Fruit fly (Drosophila melanogaster) whole organism, embryonic: ENCODE results near the gene CG10343.
A peak's percentile ranks its signal among the peaks of the same experiment; 100 is the strongest.

Experiments used
- B-H2 ChIP-seq: fragments of 200-800 bp; sonication (Bioruptor generic); optimal IDR thresholded peaks from 2 replicates; lab custom pipeline; 2018; ENCODE audit warnings: missing biosample characterization, mild to moderate bottlenecking, missing genetic modification characterization
- Bgb ChIP-seq: fragments of 200-800 bp; sonication (Bioruptor generic); IDR thresholded peaks from 2 replicates; pipeline ENCODE4 v1.3.6; 2022; ENCODE audit warnings: missing biosample characterization, missing genetic modification characterization; ENCODE audit not compliant: partially characterized antibody
- CG10267 ChIP-seq: fragments of 200-800 bp; sonication (Bioruptor generic); optimal IDR thresholded peaks from 2 replicates; lab custom pipeline; 2018; ENCODE audit warnings: missing biosample characterization, mild to moderate bottlenecking, missing genetic modification characterization, moderate library complexity
- CG10979 ChIP-seq: fragments of 200-800 bp; sonication (Bioruptor generic); optimal IDR thresholded peaks from 2 replicates; lab custom pipeline; 2018; ENCODE audit warnings: missing biosample characterization, mild to moderate bottlenecking, missing genetic modification characterization, moderate library complexity
- CG11398 ChIP-seq: fragments of 200-800 bp; sonication (Bioruptor generic); optimal IDR thresholded peaks from 2 replicates; lab custom pipeline; 2016; ENCODE audit warnings: missing biosample characterization, missing genetic modification characterization
- CG13624 ChIP-seq: fragments of 200-800 bp; sonication (Bioruptor generic); optimal IDR thresholded peaks from 2 replicates; lab custom pipeline; 2016; ENCODE audit warnings: missing biosample characterization, missing genetic modification characterization
- CG15696 ChIP-seq: fragments of 200-800 bp; sonication (Bioruptor generic); optimal IDR thresholded peaks from 2 replicates; lab custom pipeline; 2019; ENCODE audit warnings: missing biosample characterization, mild to moderate bottlenecking, missing genetic modification characterization, moderate library complexity
- CG1792 ChIP-seq: fragments of 200-800 bp; sonication (Bioruptor generic); optimal IDR thresholded peaks from 2 replicates; lab custom pipeline; 2016; ENCODE audit warnings: missing biosample characterization, missing genetic modification characterization
- CG2199 ChIP-seq: fragments of 200-800 bp; sonication (Bioruptor generic); IDR thresholded peaks from 3 replicates; pipeline ENCODE4 v1.3.6; 2022; ENCODE audit warnings: missing biosample characterization, missing genetic modification characterization
- CG31441 ChIP-seq: fragments of 200-800 bp; sonication (Bioruptor generic); IDR thresholded peaks from 2 replicates; pipeline ENCODE4 v1.3.6; 2022; ENCODE audit warnings: missing biosample characterization, missing genetic modification characterization
- CG34376 ChIP-seq: fragments of 200-800 bp; sonication (Bioruptor generic); optimal IDR thresholded peaks from 2 replicates; lab custom pipeline; 2018; ENCODE audit warnings: missing biosample characterization, mild to moderate bottlenecking, missing genetic modification characterization
- CG43689 ChIP-seq: fragments of 200-800 bp; sonication (Bioruptor generic); IDR thresholded peaks from 2 replicates; pipeline ENCODE4 v1.3.6; 2022; ENCODE audit warnings: missing biosample characterization, missing genetic modification characterization
- CG6175 ChIP-seq: fragments of 200-800 bp; sonication (Bioruptor generic); IDR thresholded peaks from 3 replicates; pipeline ENCODE4 v1.3.6; 2022; ENCODE audit warnings: missing biosample characterization, missing genetic modification characterization
- CG6791 ChIP-seq: fragments of 200-800 bp; sonication (Bioruptor generic); IDR thresholded peaks from 3 replicates; pipeline ENCODE4 v1.3.6; 2022; ENCODE audit warnings: missing biosample characterization, missing genetic modification characterization; ENCODE audit not compliant: partially characterized antibody
- CG7556 ChIP-seq: fragments of 200-800 bp; sonication (Bioruptor generic); optimal IDR thresholded peaks from 2 replicates; lab custom pipeline; 2017; ENCODE audit warnings: missing biosample characterization, mild to moderate bottlenecking, missing genetic modification characterization
- CG7928 ChIP-seq: fragments of 200-800 bp; sonication (Bioruptor generic); optimal IDR thresholded peaks from 2 replicates; lab custom pipeline; 2017; ENCODE audit warnings: missing biosample characterization, mild to moderate bottlenecking, missing genetic modification characterization
- CG8359 ChIP-seq: fragments of 200-800 bp; sonication (Bioruptor generic); optimal IDR thresholded peaks from 2 replicates; lab custom pipeline; 2017; ENCODE audit warnings: missing biosample characterization, mild to moderate bottlenecking, missing genetic modification characterization, borderline replicate concordance
- CrebB ChIP-seq: fragments of 200-800 bp; sonication (Bioruptor generic); optimal IDR thresholded peaks from 3 replicates; lab custom pipeline; 2018; ENCODE audit warnings: missing biosample characterization, mild to moderate bottlenecking, missing genetic modification characterization
- D19B ChIP-seq: fragments of 200-800 bp; sonication (Bioruptor generic); optimal IDR thresholded peaks from 2 replicates; lab custom pipeline; 2017; ENCODE audit warnings: missing biosample characterization, mild to moderate bottlenecking, missing genetic modification characterization
- Deaf1 ChIP-seq: fragments of 200-800 bp; optimal IDR thresholded peaks from 3 replicates; lab custom pipeline; 2019; ENCODE audit warnings: missing biosample characterization, mild to moderate bottlenecking, missing genetic modification characterization, moderate library complexity
- Med ChIP-seq: fragments of 200-800 bp; sonication (Bioruptor generic); peaks from one replicate; lab custom pipeline; 2016; ENCODE audit warnings: missing biosample characterization, missing genetic modification characterization, mild to moderate bottlenecking, inconsistent platforms, moderate library complexity
- Neu2 ChIP-seq: fragments of 200-800 bp; sonication (Bioruptor generic); optimal IDR thresholded peaks from 3 replicates; lab custom pipeline; 2016; ENCODE audit warnings: missing biosample characterization, missing genetic modification characterization, borderline replicate concordance
- Pdp1 ChIP-seq, 2 experiments: fragments of 200-800 bp; sonication (Bioruptor generic); optimal IDR thresholded peaks; 3 replicates each; lab custom pipeline; 2016; ENCODE audit warnings: missing biosample characterization in 2 of 2, missing genetic modification characterization in 2 of 2, mild to moderate bottlenecking in 1 of 2, moderate library complexity in 1 of 2
- Side ChIP-seq: fragments of 200-800 bp; sonication (Bioruptor generic); optimal IDR thresholded peaks from 2 replicates; lab custom pipeline; 2016; ENCODE audit warnings: missing biosample characterization, missing genetic modification characterization
- Trl ChIP-seq, 3 experiments: fragments of >200 bp in 2 of 3; fragments of 200-800 bp in 1 of 3; sonication (Bioruptor generic) in 1 of 3; optimal IDR thresholded peaks; 2 replicates in 1 of 3; 3 replicates in 2 of 3; lab custom pipeline; 2016 to 2017; ENCODE audit warnings: missing biosample characterization in 1 of 3, missing genetic modification characterization in 1 of 3
- btn ChIP-seq: fragments of 200-800 bp; sonication (Bioruptor generic); optimal IDR thresholded peaks from 2 replicates; lab custom pipeline; 2016; ENCODE audit warnings: missing biosample characterization, missing genetic modification characterization
- cg ChIP-seq: fragments of 200-800 bp; sonication (Bioruptor generic); optimal IDR thresholded peaks from 3 replicates; lab custom pipeline; 2019; ENCODE audit warnings: missing biosample characterization, mild to moderate bottlenecking, missing genetic modification characterization, moderate library complexity
- chm ChIP-seq: fragments of 200-800 bp; sonication (Bioruptor generic); IDR thresholded peaks from 2 replicates; pipeline ENCODE4 v1.3.6; 2022; ENCODE audit warnings: missing biosample characterization, missing genetic modification characterization
- chn ChIP-seq: fragments of 200-800 bp; sonication (Bioruptor generic); optimal IDR thresholded peaks from 2 replicates; lab custom pipeline; 2016; ENCODE audit warnings: missing biosample characterization, missing genetic modification characterization
- dan ChIP-seq: fragments of 200-800 bp; sonication (Bioruptor generic); IDR thresholded peaks from 2 replicates; pipeline ENCODE4 v1.3.6; 2022; ENCODE audit warnings: missing biosample characterization, missing genetic modification characterization
- esg ChIP-seq: fragments of 200-800 bp; sonication (Bioruptor generic); conservative IDR thresholded peaks from 2 replicates; pipeline ENCODE4 v1.3.6; 2022; ENCODE audit warnings: missing biosample characterization, missing genetic modification characterization
- fd102C ChIP-seq: fragments of 200-800 bp; sonication (Bioruptor generic); optimal IDR thresholded peaks from 2 replicates; lab custom pipeline; 2018; ENCODE audit warnings: missing biosample characterization, mild to moderate bottlenecking, missing genetic modification characterization, moderate library complexity
- fd3F ChIP-seq: fragments of 200-800 bp; sonication (Bioruptor generic); optimal IDR thresholded peaks from 2 replicates; lab custom pipeline; 2018; ENCODE audit warnings: missing biosample characterization, mild to moderate bottlenecking, missing genetic modification characterization, moderate library complexity
- gcm ChIP-seq: fragments of 200-800 bp; sonication (Bioruptor generic); optimal IDR thresholded peaks from 2 replicates; lab custom pipeline; 2019; ENCODE audit warnings: missing biosample characterization, mild to moderate bottlenecking, missing genetic modification characterization, moderate library complexity
- gcm2 ChIP-seq: fragments of 200-800 bp; sonication (Bioruptor generic); optimal IDR thresholded peaks from 2 replicates; lab custom pipeline; 2016; ENCODE audit warnings: missing biosample characterization, missing genetic modification characterization
- gt ChIP-seq: fragments of 200-800 bp; sonication (Bioruptor generic); IDR thresholded peaks from 2 replicates; pipeline ENCODE4 v1.3.6; 2022; ENCODE audit warnings: missing biosample characterization, missing genetic modification characterization
- ham ChIP-seq: fragments of 200-800 bp; sonication (Bioruptor generic); IDR thresholded peaks from 2 replicates; pipeline ENCODE4 v1.3.6; 2022; ENCODE audit warnings: missing biosample characterization, missing genetic modification characterization
- kni ChIP-seq: fragments of 200-800 bp; sonication (Bioruptor generic); optimal IDR thresholded peaks from 3 replicates; lab custom pipeline; 2017; ENCODE audit warnings: mild to moderate bottlenecking, missing biosample characterization, missing genetic modification reagents, missing genetic modification characterization
- lola ChIP-seq, 3 experiments: fragments of >200 bp in 2 of 3; fragments of 200-800 bp in 1 of 3; sonication (Bioruptor generic) in 1 of 3; optimal IDR thresholded peaks; 2 replicates each; lab custom pipeline; 2017 to 2019; ENCODE audit warnings: missing biosample characterization in 3 of 3, missing genetic modification characterization in 3 of 3, mild to moderate bottlenecking in 1 of 3, moderate library complexity in 1 of 3
- maf-S ChIP-seq: fragments of 200-800 bp; sonication (Bioruptor generic); optimal IDR thresholded peaks from 2 replicates; lab custom pipeline; 2016; ENCODE audit warnings: missing biosample characterization, missing genetic modification characterization
- prd ChIP-seq, 3 experiments: fragments of >200 bp in 2 of 3; fragments of 200-800 bp in 1 of 3; sonication (Bioruptor generic) in 1 of 3; optimal IDR thresholded peaks in 2 of 3; IDR thresholded peaks in 1 of 3; 2 replicates in 2 of 3; 3 replicates in 1 of 3; pipeline versions ENCODE4 v1.3.6 to Lab custom; 2017 to 2022; ENCODE audit warnings: missing biosample characterization in 1 of 3, missing genetic modification characterization in 1 of 3
- schlank ChIP-seq: fragments of 200-800 bp; sonication (Bioruptor generic); optimal IDR thresholded peaks from 2 replicates; lab custom pipeline; 2018; ENCODE audit warnings: missing biosample characterization, mild to moderate bottlenecking, missing genetic modification characterization
- scrt ChIP-seq: fragments of 200-800 bp; sonication (Bioruptor generic); optimal IDR thresholded peaks from 2 replicates; lab custom pipeline; 2018; ENCODE audit warnings: missing biosample characterization, mild to moderate bottlenecking, missing genetic modification characterization, moderate library complexity
- sens-2 ChIP-seq: fragments of 200-800 bp; sonication (Bioruptor generic); IDR thresholded peaks from 2 replicates; pipeline ENCODE4 v1.3.6; 2022; ENCODE audit warnings: missing biosample characterization, missing genetic modification characterization
- stc ChIP-seq: fragments of 200-800 bp; sonication (Bioruptor generic); IDR thresholded peaks from 2 replicates; pipeline ENCODE4 v1.3.6; 2022; ENCODE audit warnings: missing biosample characterization, missing genetic modification characterization
- sug ChIP-seq: fragments of 200-800 bp; optimal IDR thresholded peaks from 2 replicates; lab custom pipeline; 2019; ENCODE audit warnings: missing biosample characterization, mild to moderate bottlenecking, missing genetic modification characterization, moderate library complexity
- z ChIP-seq: fragments of 200-800 bp; sonication (Bioruptor generic); IDR thresholded peaks from 3 replicates; pipeline ENCODE4 v1.3.6; 2022; ENCODE audit warnings: missing biosample characterization, missing genetic modification characterization
- zfh1 ChIP-seq: fragments of 200-800 bp; sonication (Bioruptor generic); IDR thresholded peaks from 3 replicates; pipeline ENCODE4 v1.3.6; 2022; ENCODE audit warnings: missing biosample characterization, missing genetic modification characterization

Gene CG10343

DNA sequence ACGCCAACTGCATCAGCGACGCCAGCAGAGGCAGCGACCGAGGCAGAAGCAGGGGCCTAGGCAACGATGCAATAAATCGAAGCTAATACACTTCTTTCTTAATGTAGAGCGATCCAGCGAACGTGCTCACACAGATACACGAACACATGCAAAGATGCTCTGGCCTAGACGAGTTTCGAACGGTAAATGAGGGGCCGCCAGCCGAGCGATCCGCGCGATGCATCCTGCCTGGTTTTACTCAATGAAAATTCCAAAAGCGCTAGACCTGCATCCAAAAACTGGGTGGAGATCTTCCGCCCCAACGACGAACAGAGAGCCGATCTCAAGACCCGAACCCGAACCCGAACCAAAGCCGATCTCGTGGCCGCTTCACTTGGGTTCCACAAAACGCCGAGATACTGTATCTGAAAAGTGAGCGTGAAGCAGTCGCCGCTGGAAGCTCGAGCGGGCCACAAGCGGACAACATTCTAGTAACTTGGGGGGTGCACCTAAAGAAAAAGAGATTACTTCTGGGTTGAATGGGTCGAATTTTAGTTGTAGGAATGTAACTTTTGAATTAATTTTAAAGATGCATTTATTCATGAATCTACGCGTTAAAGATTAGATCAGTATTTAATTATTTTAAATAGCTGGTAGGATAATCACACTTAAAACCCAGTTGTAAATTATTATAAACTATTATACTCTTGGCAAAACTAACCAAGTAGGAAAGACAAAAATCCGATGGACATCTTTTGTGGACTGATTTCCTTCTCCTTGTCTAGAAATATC, 29.7 kb downstream of the CG10343 start (continued):
- no peak for TF ChIP-seq prd (optimal IDR thresholded peaks at IDR 0.05; lab: Kevin White, UChicago)
- TF ChIP-seq prd (GFP tag; IDR thresholded peaks at IDR 0.05; lab: Robert Waterston, UW): no peak
- peak; percentile 56; the same call in 1 of the 3 replicates for TF ChIP-seq z (GFP tag; lab: Robert Waterston, UW)
- TF ChIP-seq CG43689 (GFP tag; lab: Robert Waterston, UW): no peak
- TF ChIP-seq chn (GFP tag; lab: Kevin White, UChicago): peak; percentile 58
- TF ChIP-seq D19B: no peak
- TF ChIP-seq gt (GFP tag; lab: Robert Waterston, UW): no peak
- no peak for TF ChIP-seq stc (GFP tag; lab: Robert Waterston, UW)
- no peak for TF ChIP-seq esg
- no peak for TF ChIP-seq zfh1 (GFP tag; lab: Robert Waterston, UW)
- TF ChIP-seq CG31441 (GFP tag; lab: Robert Waterston, UW): no peak
- TF ChIP-seq schlank (tag; lab: Kevin White, UChicago): no peak
- TF ChIP-seq ham: no peak
- peak; percentile 98 for TF ChIP-seq Deaf1 (tag; lab: Kevin White, UChicago)
- TF ChIP-seq CG6791 (GFP tag; lab: Robert Waterston, UW): 0 out of 3 replicates have a peak, but pooled peaks have one; percentile 18
- peak; percentile 47 for TF ChIP-seq chm (GFP tag; lab: Robert Waterston, UW)
- TF ChIP-seq Pdp1 (GFP tag; optimal IDR thresholded peaks at IDR 0.05; lab: Kevin White, UChicago): no peak
- no peak for TF ChIP-seq CG34376 (GFP tag; lab: Kevin White, UChicago)
- no peak for TF ChIP-seq sens-2
- TF ChIP-seq fd102C (GFP tag; lab: Kevin White, UChicago): no peak
- TF ChIP-seq kni (GFP tag; lab: Kevin White, UChicago): peak; percentile 98
- TF ChIP-seq CG2199: peak; percentile 86; the same call in 2 of the 3 replicates
- no peak for TF ChIP-seq maf-S
- TF ChIP-seq CG6175 (GFP tag; lab: Robert Waterston, UW): no peak
- peak; percentile 54 for TF ChIP-seq Med (GFP tag; lab: Kevin White, UChicago)
- TF ChIP-seq CG10979 (tag; lab: Kevin White, UChicago): peak; percentile 9
- peak; percentile 17 for TF ChIP-seq gcm
- TF ChIP-seq CG8359 (GFP tag; lab: Kevin White, UChicago): no peak
- TF ChIP-seq gcm2: no peak
- TF ChIP-seq fd3F (GFP tag; lab: Kevin White, UChicago): no peak
- no peak for TF ChIP-seq CG11398
- peak in 1 of 2 experiments; percentile 15 for TF ChIP-seq Trl (optimal IDR thresholded peaks at IDR 0.05; lab: Kevin White, UChicago)
- no peak for TF ChIP-seq Trl (GFP tag; optimal IDR thresholded peaks at IDR 0.05; lab: Kevin White, UChicago)
- no peak for TF ChIP-seq CrebB (tag; lab: Kevin White, UChicago)
- no peak for TF ChIP-seq Side (GFP tag; lab: Kevin White, UChicago)
- no peak for TF ChIP-seq btn (GFP tag; lab: Kevin White, UChicago)
- peak; percentile 47 for TF ChIP-seq sug
- TF ChIP-seq CG1792: no peak
- peak; percentile 73 for TF ChIP-seq cg
- no peak for TF ChIP-seq Neu2 (GFP tag; lab: Kevin White, UChicago)
- TF ChIP-seq Bgb (GFP tag; lab: Robert Waterston, UW): peak; percentile 36; the same call in 1 of the 2 replicates
- no peak for TF ChIP-seq CG10267 (tag; lab: Kevin White, UChicago)
- TF ChIP-seq dan: no peak
- TF ChIP-seq scrt (GFP tag; lab: Kevin White, UChicago): no peak
- TF ChIP-seq CG7928 (GFP tag; lab: Kevin White, UChicago): no peak
- TF ChIP-seq lola (GFP tag; optimal IDR thresholded peaks at IDR 0.05; lab: Kevin White, UChicago): no peak
- TF ChIP-seq CG15696 (tag; lab: Kevin White, UChicago): no peak
- no peak for TF ChIP-seq B-H2 (GFP tag; lab: Kevin White, UChicago)
- no peak for TF ChIP-seq CG7556 (GFP tag; lab: Kevin White, UChicago)
- TF ChIP-seq CG13624: no peak
